Worm (Caenorhabditis elegans): ENCODE data around the gene Y45F3A.9.
A peak's percentile ranks its signal among the peaks of the same experiment; 100 is the strongest.

Y45F3A.9 gene

ce11 chrIII:10599699-10600098 lies 4.7 kb upstream of the Y45F3A.9 start (continued):
- TF ChIP-seq Y79H2A.3 (GFP tag; conservative IDR thresholded peaks at IDR 0.05), result no peak
- TF ChIP-seq mes-4 (tag; optimal IDR thresholded peaks at IDR 0.05), result no peak
- TF ChIP-seq F33H1.4 (GFP tag; IDR thresholded peaks at IDR 0.05), result no peak
- TF ChIP-seq lir-1 (GFP tag; conservative IDR thresholded peaks at IDR 0.05), result no peak
- no peak for TF ChIP-seq attf-6 (GFP tag; IDR thresholded peaks at IDR 0.05)
- no peak for TF ChIP-seq F49E8.2 (tag; optimal IDR thresholded peaks at IDR 0.05; ENCODE audit: insufficient read depth)
- peak; percentile 32; the same call in 1 of the 2 replicates for TF ChIP-seq egl-44 (GFP tag; IDR thresholded peaks at IDR 0.05)
- TF ChIP-seq lsl-1 (GFP tag; optimal IDR thresholded peaks at IDR 0.05), result no peak
- peak; percentile 49; the same call in 1 of the 2 replicates for TF ChIP-seq hmg-1.2 (GFP tag; IDR thresholded peaks at IDR 0.05)
- TF ChIP-seq nhr-120 (GFP tag; IDR thresholded peaks at IDR 0.05), result no peak
- TF ChIP-seq ztf-25 (GFP tag; IDR thresholded peaks at IDR 0.05), result no peak
- TF ChIP-seq bed-2 (GFP tag; IDR thresholded peaks at IDR 0.05), result no peak
- TF ChIP-seq gei-17 (GFP tag; optimal IDR thresholded peaks at IDR 0.05), result no peak
- no peak for TF ChIP-seq ztf-22 (GFP tag; optimal IDR thresholded peaks at IDR 0.05)
- no peak for TF ChIP-seq Y67H2A.10 (GFP tag; conservative IDR thresholded peaks at IDR 0.05)
- TF ChIP-seq pbrm-1 (GFP tag; IDR thresholded peaks at IDR 0.05), result 0 out of 2 replicates have a peak, but pooled peaks have one; percentile 26
- no peak for TF ChIP-seq nfyb-1 (GFP tag; IDR thresholded peaks at IDR 0.05)
- no peak for TF ChIP-seq nhr-179 (tag; optimal IDR thresholded peaks at IDR 0.05)
- TF ChIP-seq aptf-2 (GFP tag; conservative IDR thresholded peaks at IDR 0.05), result no peak
- no peak for TF ChIP-seq ceh-91 (GFP tag; IDR thresholded peaks at IDR 0.05)
- TF ChIP-seq hlh-26 (GFP tag; conservative IDR thresholded peaks at IDR 0.05), result no peak
- TF ChIP-seq rpc-1 (optimal IDR thresholded peaks at IDR 0.05), result no peak
- TF ChIP-seq rpc-1 (tag; optimal IDR thresholded peaks at IDR 0.05), result no peak
- no peak for TF ChIP-seq let-607 (tag; optimal IDR thresholded peaks at IDR 0.05)
- peak; percentile 70 for TF ChIP-seq nhr-80 (tag; optimal IDR thresholded peaks at IDR 0.05)
- no peak for TF ChIP-seq tlf-1 (GFP tag; optimal IDR thresholded peaks at IDR 0.05)
- peak; percentile 32 for TF ChIP-seq pha-4 (tag; optimal IDR thresholded peaks at IDR 0.05)
- TF ChIP-seq akir-1 (GFP tag; optimal IDR thresholded peaks at IDR 0.05), result no peak
- TF ChIP-seq cebp-1 (GFP tag; IDR thresholded peaks at IDR 0.05), result peak; percentile 59; the same call in 1 of the 2 replicates
- peak; percentile 92 for TF ChIP-seq cebp-1 (tag; optimal IDR thresholded peaks at IDR 0.05)
- peak; percentile 4 for TF ChIP-seq F23B12.7 (tag; optimal IDR thresholded peaks at IDR 0.05; ENCODE audit: insufficient read depth)
- no peak for TF ChIP-seq zim-3 (tag; optimal IDR thresholded peaks at IDR 0.05)
- TF ChIP-seq attf-5 (GFP tag; optimal IDR thresholded peaks at IDR 0.05), result peak; percentile 89
- no peak for TF ChIP-seq ceh-40 (GFP tag; IDR thresholded peaks at IDR 0.05)
- no peak for TF ChIP-seq K11D2.4 (GFP tag; IDR thresholded peaks at IDR 0.05)
- TF ChIP-seq C17E4.6 (GFP tag; IDR thresholded peaks at IDR 0.05), result no peak
- TF ChIP-seq chd-7 (tag; optimal IDR thresholded peaks at IDR 0.05), result no peak
- no peak for TF ChIP-seq bed-1 (GFP tag; IDR thresholded peaks at IDR 0.05)
- TF ChIP-seq repo-1 (tag; optimal IDR thresholded peaks at IDR 0.05), result no peak
- TF ChIP-seq athp-1 (tag; optimal IDR thresholded peaks at IDR 0.05), result no peak
- TF ChIP-seq ztf-18 (tag; optimal IDR thresholded peaks at IDR 0.05), result peak; percentile 29
- TF ChIP-seq Y53F4B.3 (GFP tag; IDR thresholded peaks at IDR 0.05), result no peak
- no peak for TF ChIP-seq nhr-27 (tag; optimal IDR thresholded peaks at IDR 0.05)
- TF ChIP-seq aptf-3 (GFP tag; IDR thresholded peaks at IDR 0.05), result no peak
- TF ChIP-seq ekl-4 (GFP tag; IDR thresholded peaks at IDR 0.05), result no peak
- no peak for TF ChIP-seq Y53G8AR.9 (GFP tag; conservative IDR thresholded peaks at IDR 0.05)
- TF ChIP-seq ceh-100 (GFP tag; IDR thresholded peaks at IDR 0.05), result 0 out of 2 replicates have a peak, but pooled peaks have one; percentile 9
- no peak for TF ChIP-seq mel-28 (tag; optimal IDR thresholded peaks at IDR 0.05; ENCODE audit: borderline replicate concordance)
- no peak for TF ChIP-seq madf-10 (tag; optimal IDR thresholded peaks at IDR 0.05)
- TF ChIP-seq F10E7.11 (tag; optimal IDR thresholded peaks at IDR 0.05), result no peak

Data from whole organism, young adult.